Fruit fly (Drosophila melanogaster): ENCODE measurements around the gene His2Av.

The His2Av gene

DNA sequence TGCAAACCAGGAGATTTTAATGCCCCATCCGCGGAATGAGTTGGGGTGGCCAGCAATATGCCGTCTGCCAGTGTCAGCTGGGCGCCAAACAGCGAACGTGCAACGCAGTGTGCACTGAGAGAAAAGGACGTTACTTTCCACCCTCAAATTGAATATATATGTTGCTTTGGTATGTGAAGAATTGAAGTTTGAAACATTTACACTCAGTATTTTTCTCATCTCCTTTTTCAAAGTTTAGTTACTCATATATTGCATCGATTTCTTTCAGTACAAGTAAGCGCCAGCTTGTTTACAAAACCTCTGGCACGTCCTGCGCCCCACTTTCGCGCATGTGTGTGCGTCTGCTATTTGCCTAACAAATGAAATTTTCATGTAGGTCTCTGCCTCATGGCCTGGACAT is 7.5 kb upstream of the His2Av start (continued):
- TF ChIP-seq CG1832 (GFP tag; optimal IDR thresholded peaks at IDR 0.05) (no peak), CG3065 (GFP tag; optimal IDR thresholded peaks at IDR 0.05) (no peak), caup (GFP tag; optimal IDR thresholded peaks at IDR 0.05; ENCODE audit: severe bottlenecking) (peak; percentile 38), ato (GFP tag; IDR thresholded peaks at IDR 0.05; ENCODE audit: partially characterized antibody) (no peak), disco-r (GFP tag; optimal IDR thresholded peaks at IDR 0.05) (no peak), B-H1 (GFP tag; IDR thresholded peaks at IDR 0.05) (0 out of 3 replicates have a peak, but pooled peaks have one; percentile 30), CG3281 (GFP tag; optimal IDR thresholded peaks at IDR 0.05) (peak; percentile 43), NC2α (GFP tag; optimal IDR thresholded peaks at IDR 0.05) (no peak), CG12391 (tag; optimal IDR thresholded peaks at IDR 0.05) (peak; percentile 34), Hr39 (optimal IDR thresholded peaks at IDR 0.05) (no peak), az2 (GFP tag; optimal IDR thresholded peaks at IDR 0.05) (peak; percentile 8), Poxn (GFP tag; IDR thresholded peaks at IDR 0.05) (no peak), CG15073 (GFP tag; optimal IDR thresholded peaks at IDR 0.05) (no peak), TFAM (GFP tag; optimal IDR thresholded peaks at IDR 0.05) (no peak), Hsf (GFP tag; optimal IDR thresholded peaks at IDR 0.05) (peak; percentile 42), h (optimal IDR thresholded peaks at IDR 0.05) (no peak), CG32767 (GFP tag; IDR thresholded peaks at IDR 0.05) (no peak), crp (GFP tag; optimal IDR thresholded peaks at IDR 0.05) (no peak), E2f2 (GFP tag; IDR thresholded peaks at IDR 0.05) (peak; percentile 16; the same call in 1 of the 2 replicates), Doc2 (GFP tag; IDR thresholded peaks at IDR 0.05) (no peak), al (GFP tag; IDR thresholded peaks at IDR 0.05) (no peak), Dp (GFP tag; optimal IDR thresholded peaks at IDR 0.05) (no peak), fd3F (GFP tag; optimal IDR thresholded peaks at IDR 0.05) (no peak), CG10959 (GFP tag; IDR thresholded peaks at IDR 0.05) (peak; percentile 36; the same call in 1 of the 2 replicates), Ravus (GFP tag; IDR thresholded peaks at IDR 0.05) (peak; percentile 6; the same call in 1 of the 2 replicates), Xbp1 (GFP tag; optimal IDR thresholded peaks at IDR 0.05) (peak; percentile 38), sens (GFP tag) (peak; percentile 98), CG4617 (GFP tag; optimal IDR thresholded peaks at IDR 0.05; ENCODE audit: borderline replicate concordance) (no peak), CG1024 (GFP tag; IDR thresholded peaks at IDR 0.05) (no peak), Stat92E (GFP tag; optimal IDR thresholded peaks at IDR 0.05) (no peak), Sox100B (GFP tag; optimal IDR thresholded peaks at IDR 0.05) (no peak), CG7556 (GFP tag; optimal IDR thresholded peaks at IDR 0.05) (peak; percentile 38), NK7.1 (GFP tag; optimal IDR thresholded peaks at IDR 0.05) (peak; percentile 4), CG17385 (GFP tag; optimal IDR thresholded peaks at IDR 0.05) (peak; percentile 11), fru (optimal IDR thresholded peaks at IDR 0.05) (no peak), CG7357 (GFP tag; IDR thresholded peaks at IDR 0.05) (no peak), Myb (GFP tag; optimal IDR thresholded peaks at IDR 0.05) (no peak), ash1 (GFP tag; optimal IDR thresholded peaks at IDR 0.05) (no peak), BtbVII (GFP tag; optimal IDR thresholded peaks at IDR 0.05) (no peak), CG17359 (tag; optimal IDR thresholded peaks at IDR 0.05) (peak; percentile 52), CoRest (tag; optimal IDR thresholded peaks at IDR 0.05) (no peak), Optix (GFP tag; IDR thresholded peaks at IDR 0.05) (0 out of 3 replicates have a peak, but pooled peaks have one; percentile 20), CG10431 (GFP tag; optimal IDR thresholded peaks at IDR 0.05) (no peak), trh (GFP tag; optimal IDR thresholded peaks at IDR 0.05) (no peak), Six4 (GFP tag; optimal IDR thresholded peaks at IDR 0.05) (no peak), Camta (GFP tag; optimal IDR thresholded peaks at IDR 0.05) (peak; percentile 84), CG11560 (tag; IDR thresholded peaks at IDR 0.05) (no peak), wdn (GFP tag; IDR thresholded peaks at IDR 0.05) (no peak), CG10543 (GFP tag; optimal IDR thresholded peaks at IDR 0.05) (no peak), CrebB (tag; optimal IDR thresholded peaks at IDR 0.05) (no peak), sug (tag; optimal IDR thresholded peaks at IDR 0.05) (no peak), CG11504 (tag; optimal IDR thresholded peaks at IDR 0.05) (peak; percentile 55)
